Fruit fly (Drosophila melanogaster) whole organism, embryonic: ENCODE measurements around the gene CG14230.

Experiments
- CG11560 ChIP-seq: fragments of 200-800 bp; sonication (Bioruptor generic); IDR thresholded peaks from 3 replicates; pipeline ENCODE4 v1.3.6; 2022; ENCODE audit warnings: missing biosample characterization, missing genetic modification characterization
- CG12236 ChIP-seq: fragments of 200-800 bp; sonication (Bioruptor generic); optimal IDR thresholded peaks from 2 replicates; lab custom pipeline; 2016; ENCODE audit warnings: missing biosample characterization, missing genetic modification characterization
- CG12299 ChIP-seq: fragments of 200-800 bp; sonication (Bioruptor generic); optimal IDR thresholded peaks from 2 replicates; lab custom pipeline; 2018; ENCODE audit warnings: missing biosample characterization, mild to moderate bottlenecking, missing genetic modification characterization
- CG14050 ChIP-seq: fragments of 200-800 bp; sonication (Bioruptor generic); IDR thresholded peaks from 3 replicates; pipeline ENCODE4 v1.3.6; 2022; ENCODE audit warnings: missing biosample characterization, missing genetic modification characterization
- CG14441 ChIP-seq: fragments of 200-800 bp; sonication (Bioruptor generic); IDR thresholded peaks from 2 replicates; pipeline ENCODE4 v1.3.6; 2022; ENCODE audit warnings: missing biosample characterization, missing genetic modification characterization
- CG16813 ChIP-seq: fragments of 200-800 bp; sonication (Bioruptor generic); IDR thresholded peaks from 3 replicates; pipeline ENCODE4 v1.3.6; 2022; ENCODE audit warnings: missing biosample characterization, missing genetic modification characterization; ENCODE audit not compliant: partially characterized antibody
- CG16863 ChIP-seq: fragments of 200-800 bp; sonication (Bioruptor generic); optimal IDR thresholded peaks from 3 replicates; lab custom pipeline; 2016; ENCODE audit warnings: missing biosample characterization, missing genetic modification characterization
- CG18476 ChIP-seq: fragments of 200-800 bp; sonication (Bioruptor generic); optimal IDR thresholded peaks from 2 replicates; lab custom pipeline; 2016; ENCODE audit warnings: missing biosample characterization, mild to moderate bottlenecking, missing genetic modification characterization
- CG2712 ChIP-seq: fragments of 200-800 bp; optimal IDR thresholded peaks from 3 replicates; lab custom pipeline; 2019; ENCODE audit warnings: missing biosample characterization, mild to moderate bottlenecking, missing genetic modification characterization, moderate library complexity
- CG30403 ChIP-seq: fragments of 200-800 bp; sonication (Bioruptor generic); optimal IDR thresholded peaks from 3 replicates; lab custom pipeline; 2016; ENCODE audit warnings: missing biosample characterization, missing genetic modification characterization
- CG3065 ChIP-seq: fragments of 200-800 bp; sonication (Bioruptor generic); optimal IDR thresholded peaks from 2 replicates; lab custom pipeline; 2016; ENCODE audit warnings: missing biosample characterization, missing genetic modification characterization
- CG32532 ChIP-seq: fragments of 200-800 bp; sonication (Bioruptor generic); IDR thresholded peaks from 2 replicates; pipeline ENCODE4 v1.3.6; 2022; ENCODE audit warnings: missing biosample characterization, missing genetic modification characterization
- CG4328 ChIP-seq: fragments of 200-800 bp; sonication (Bioruptor generic); optimal IDR thresholded peaks from 3 replicates; lab custom pipeline; 2017; ENCODE audit warnings: missing biosample characterization, missing genetic modification reagents, missing genetic modification characterization
- CG43689 ChIP-seq: fragments of 200-800 bp; sonication (Bioruptor generic); IDR thresholded peaks from 2 replicates; pipeline ENCODE4 v1.3.6; 2022; ENCODE audit warnings: missing biosample characterization, missing genetic modification characterization
- CG4854 ChIP-seq: fragments of 200-800 bp; sonication (Bioruptor generic); optimal IDR thresholded peaks from 2 replicates; lab custom pipeline; 2016; ENCODE audit warnings: missing biosample characterization, missing genetic modification characterization, inconsistent platforms
- CG5180 ChIP-seq: fragments of 200-800 bp; sonication (Bioruptor generic); optimal IDR thresholded peaks from 3 replicates; lab custom pipeline; 2017; ENCODE audit warnings: missing biosample characterization, missing genetic modification characterization, mild to moderate bottlenecking, moderate library complexity, missing genetic modification reagents
- CG6683 ChIP-seq: fragments of 200-800 bp; sonication (Bioruptor generic); optimal IDR thresholded peaks from 2 replicates; lab custom pipeline; 2017; ENCODE audit warnings: missing biosample characterization, mild to moderate bottlenecking, missing genetic modification characterization, missing genetic modification reagents
- CG6813 ChIP-seq: fragments of 200-800 bp; sonication (Bioruptor generic); optimal IDR thresholded peaks from 2 replicates; lab custom pipeline; 2017; ENCODE audit warnings: missing biosample characterization, missing genetic modification characterization, mild to moderate bottlenecking, moderate library complexity, missing genetic modification reagents
- CG7271 ChIP-seq: fragments of 200-800 bp; sonication (Bioruptor generic); optimal IDR thresholded peaks from 2 replicates; lab custom pipeline; 2018; ENCODE audit warnings: missing biosample characterization, mild to moderate bottlenecking, missing genetic modification characterization, moderate library complexity
- CrebB ChIP-seq: fragments of 200-800 bp; sonication (Bioruptor generic); optimal IDR thresholded peaks from 3 replicates; lab custom pipeline; 2018; ENCODE audit warnings: missing biosample characterization, mild to moderate bottlenecking, missing genetic modification characterization
- Fer2 ChIP-seq: fragments of 200-800 bp; sonication (Bioruptor generic); optimal IDR thresholded peaks from 2 replicates; lab custom pipeline; 2018; ENCODE audit warnings: missing biosample characterization, mild to moderate bottlenecking, missing genetic modification characterization, moderate library complexity
- Hand ChIP-seq: fragments of 200-800 bp; sonication (Bioruptor generic); optimal IDR thresholded peaks from 2 replicates; lab custom pipeline; 2017; ENCODE audit warnings: mild to moderate bottlenecking, missing biosample characterization, missing genetic modification reagents, missing genetic modification characterization
- HmgD ChIP-seq: fragments of 200-800 bp; sonication (Bioruptor generic); optimal IDR thresholded peaks from 3 replicates; lab custom pipeline; 2016; ENCODE audit warnings: missing biosample characterization, missing genetic modification characterization
- HmgZ ChIP-seq: fragments of 200-800 bp; sonication (Bioruptor generic); optimal IDR thresholded peaks from 2 replicates; lab custom pipeline; 2018; ENCODE audit warnings: missing biosample characterization, mild to moderate bottlenecking, missing genetic modification characterization
- Med ChIP-seq: fragments of 200-800 bp; sonication (Bioruptor generic); peaks from one replicate; lab custom pipeline; 2016; ENCODE audit warnings: missing biosample characterization, missing genetic modification characterization, mild to moderate bottlenecking, inconsistent platforms, moderate library complexity
- Mes4 ChIP-seq: fragments of 200-800 bp; sonication (Bioruptor generic); optimal IDR thresholded peaks from 2 replicates; lab custom pipeline; 2016; ENCODE audit warnings: missing biosample characterization, missing genetic modification characterization
- NC2α ChIP-seq: fragments of 200-800 bp; sonication (Bioruptor generic); optimal IDR thresholded peaks from 2 replicates; lab custom pipeline; 2016; ENCODE audit warnings: missing biosample characterization, missing genetic modification characterization
- Neu2 ChIP-seq: fragments of 200-800 bp; sonication (Bioruptor generic); optimal IDR thresholded peaks from 3 replicates; lab custom pipeline; 2016; ENCODE audit warnings: missing biosample characterization, missing genetic modification characterization, borderline replicate concordance
- Oli ChIP-seq: fragments of 200-800 bp; sonication (Bioruptor generic); optimal IDR thresholded peaks from 2 replicates; lab custom pipeline; 2018; ENCODE audit warnings: missing biosample characterization, mild to moderate bottlenecking, missing genetic modification characterization, moderate library complexity
- Optix ChIP-seq: fragments of 200-800 bp; sonication (Bioruptor generic); IDR thresholded peaks from 3 replicates; pipeline ENCODE4 v1.3.6; 2022; ENCODE audit warnings: missing biosample characterization, missing genetic modification characterization
- Ssrp ChIP-seq: fragments of 200-800 bp; sonication (Bioruptor generic); optimal IDR thresholded peaks from 2 replicates; lab custom pipeline; 2018; ENCODE audit warnings: missing biosample characterization, mild to moderate bottlenecking, missing genetic modification characterization, moderate library complexity
- Taf1 ChIP-seq: fragments of 200-800 bp; sonication (Bioruptor generic); IDR thresholded peaks from 2 replicates; pipeline ENCODE4 v1.3.6; 2022; ENCODE audit warnings: missing biosample characterization, missing genetic modification characterization
- amos ChIP-seq: fragments of 200-800 bp; sonication (Bioruptor generic); IDR thresholded peaks from 2 replicates; pipeline ENCODE4 v1.3.6; 2022; ENCODE audit warnings: missing biosample characterization, missing genetic modification characterization; ENCODE audit not compliant: partially characterized antibody
- aop ChIP-seq: fragments of 200-800 bp; sonication (Bioruptor generic); IDR thresholded peaks from 2 replicates; pipeline ENCODE4 v1.3.6; 2022; ENCODE audit warnings: missing biosample characterization, missing genetic modification characterization
- ato ChIP-seq: fragments of 200-800 bp; sonication (Bioruptor generic); IDR thresholded peaks from 2 replicates; pipeline ENCODE4 v1.3.6; 2022; ENCODE audit warnings: missing biosample characterization, missing genetic modification characterization; ENCODE audit not compliant: partially characterized antibody
- cato ChIP-seq: fragments of 200-800 bp; sonication (Bioruptor generic); optimal IDR thresholded peaks from 2 replicates; lab custom pipeline; 2016; ENCODE audit warnings: missing biosample characterization, missing genetic modification characterization, borderline replicate concordance
- ci ChIP-seq: fragments of 200-800 bp; sonication (Bioruptor generic); IDR thresholded peaks from 3 replicates; pipeline ENCODE4 v1.3.6; 2022; ENCODE audit warnings: missing biosample characterization, missing genetic modification characterization
- fu2 ChIP-seq: fragments of 200-800 bp; sonication (Bioruptor generic); optimal IDR thresholded peaks from 2 replicates; lab custom pipeline; 2016; ENCODE audit warnings: missing biosample characterization, missing genetic modification characterization
- hb ChIP-seq: fragments of 200-800 bp; sonication (Bioruptor generic); IDR thresholded peaks from 3 replicates; pipeline ENCODE4 v1.3.6; 2022; ENCODE audit warnings: missing biosample characterization, missing genetic modification characterization; ENCODE audit not compliant: partially characterized antibody
- hkb ChIP-seq, 2 experiments: fragments of 200-800 bp in 1 of 2; fragments of >200 bp in 1 of 2; sonication (Bioruptor generic) in 1 of 2; IDR thresholded peaks in 1 of 2; optimal IDR thresholded peaks in 1 of 2; 2 replicates each; pipeline versions ENCODE4 v1.3.6 to Lab custom; 2017 to 2022; ENCODE audit warnings: missing biosample characterization in 1 of 2, missing genetic modification characterization in 1 of 2
- inv ChIP-seq: fragments of 200-800 bp; sonication (Bioruptor generic); IDR thresholded peaks from 2 replicates; pipeline ENCODE4 v1.3.6; 2022; ENCODE audit warnings: missing biosample characterization, missing genetic modification characterization; ENCODE audit not compliant: partially characterized antibody
- prd ChIP-seq, 3 experiments: fragments of >200 bp in 2 of 3; fragments of 200-800 bp in 1 of 3; sonication (Bioruptor generic) in 1 of 3; optimal IDR thresholded peaks in 2 of 3; IDR thresholded peaks in 1 of 3; 2 replicates in 2 of 3; 3 replicates in 1 of 3; pipeline versions ENCODE4 v1.3.6 to Lab custom; 2017 to 2022; ENCODE audit warnings: missing biosample characterization in 1 of 3, missing genetic modification characterization in 1 of 3
- so ChIP-seq: fragments of 200-800 bp; sonication (Bioruptor generic); IDR thresholded peaks from 3 replicates; pipeline ENCODE4 v1.3.6; 2022; ENCODE audit warnings: missing biosample characterization, missing genetic modification characterization
- stc ChIP-seq: fragments of 200-800 bp; sonication (Bioruptor generic); IDR thresholded peaks from 2 replicates; pipeline ENCODE4 v1.3.6; 2022; ENCODE audit warnings: missing biosample characterization, missing genetic modification characterization
- stwl ChIP-seq: fragments of 200-800 bp; sonication (Bioruptor generic); optimal IDR thresholded peaks from 3 replicates; lab custom pipeline; 2018; ENCODE audit warnings: missing biosample characterization, mild to moderate bottlenecking, missing genetic modification characterization, moderate library complexity
- tll ChIP-seq, 2 experiments: fragments of 200-800 bp in 1 of 2; fragments of >200 bp in 1 of 2; sonication (Bioruptor generic) in 1 of 2; optimal IDR thresholded peaks; 2 replicates each; lab custom pipeline; 2017 to 2019; ENCODE audit warnings: missing biosample characterization in 2 of 2, missing genetic modification characterization in 2 of 2, mild to moderate bottlenecking in 1 of 2, moderate library complexity in 1 of 2
- vvl ChIP-seq: fragments of 200-800 bp; sonication (Bioruptor generic); IDR thresholded peaks from 2 replicates; pipeline ENCODE4 v1.3.6; 2022; ENCODE audit warnings: missing biosample characterization, missing genetic modification characterization
- zen2 ChIP-seq: fragments of 200-800 bp; sonication (Bioruptor generic); IDR thresholded peaks from 3 replicates; pipeline ENCODE4 v1.3.6; 2022; ENCODE audit warnings: missing biosample characterization, missing genetic modification characterization; ENCODE audit not compliant: partially characterized antibody

CG14230 gene

dm6 chrX:19668405-19668804, 35.6 kb upstream of the CG14230 start (continued):
- TF ChIP-seq CG7271 (tag; lab: Kevin White, UChicago) (peak; percentile 59), NC2α (peak; percentile 97), prd (optimal IDR thresholded peaks at IDR 0.05; lab: Kevin White, UChicago) (no peak), prd (GFP tag; IDR thresholded peaks at IDR 0.05; lab: Robert Waterston, UW) (peak; percentile 95), Taf1 (GFP tag; lab: Robert Waterston, UW) (peak; percentile 87), CG16813 (GFP tag; lab: Robert Waterston, UW) (no peak), CG18476 (peak; percentile 89), CG32532 (GFP tag; lab: Robert Waterston, UW) (peak; percentile 93), ato (no peak), CG3065 (GFP tag; lab: Kevin White, UChicago) (peak; percentile 93), HmgZ (tag; lab: Kevin White, UChicago) (peak; percentile 98), CG11560 (tag; lab: Robert Waterston, UW) (peak; percentile 85), CG2712 (tag; lab: Kevin White, UChicago) (peak; percentile 95), stwl (tag; lab: Kevin White, UChicago) (peak; percentile 59), Hand (GFP tag; lab: Kevin White, UChicago) (peak; percentile 88), aop (GFP tag; lab: Robert Waterston, UW) (peak; percentile 89), Optix (peak; percentile 97), CG30403 (GFP tag; lab: Kevin White, UChicago) (peak; percentile 97), Fer2 (tag; lab: Kevin White, UChicago) (peak; percentile 85), CG14050 (GFP tag; lab: Robert Waterston, UW) (peak; percentile 92), CG6813 (peak; percentile 92), CG12236 (GFP tag; lab: Kevin White, UChicago) (peak; percentile 96), CG43689 (GFP tag; lab: Robert Waterston, UW) (peak; percentile 92), fu2 (GFP tag; lab: Kevin White, UChicago) (peak; percentile 96), CG14441 (peak; percentile 92), Neu2 (peak; percentile 77), Oli (tag; lab: Kevin White, UChicago) (peak; percentile 96), CG5180 (GFP tag; lab: Kevin White, UChicago) (peak; percentile 74), hb (no peak), zen2 (GFP tag; lab: Robert Waterston, UW) (no peak), Med (GFP tag; lab: Kevin White, UChicago) (peak; percentile 100), CG6683 (GFP tag; lab: Kevin White, UChicago) (peak; percentile 78), stc (peak; percentile 88), cato (GFP tag; lab: Kevin White, UChicago) (peak; percentile 82), CG12299 (tag; lab: Kevin White, UChicago) (peak; percentile 94), amos (GFP tag; lab: Robert Waterston, UW) (no peak), CG4854 (GFP tag; lab: Kevin White, UChicago) (peak; percentile 86), so (GFP tag; lab: Robert Waterston, UW) (peak; percentile 94), tll (GFP tag; optimal IDR thresholded peaks at IDR 0.05; lab: Kevin White, UChicago) (peak in 1 of 2 experiments; percentile 1), CG16863 (GFP tag; lab: Kevin White, UChicago) (peak; percentile 98), vvl (peak; percentile 98), HmgD (peak; percentile 92), ci (GFP tag; lab: Robert Waterston, UW) (peak; percentile 98), hkb (optimal IDR thresholded peaks at IDR 0.05; lab: Kevin White, UChicago) (no peak), hkb (GFP tag; IDR thresholded peaks at IDR 0.05; lab: Robert Waterston, UW) (peak; percentile 92), Mes4 (GFP tag; lab: Kevin White, UChicago) (peak; percentile 97), CG4328 (GFP tag; lab: Kevin White, UChicago) (peak; percentile 84), CrebB (tag; lab: Kevin White, UChicago) (peak; percentile 94), inv (no peak), Ssrp (tag; lab: Kevin White, UChicago) (peak; percentile 95)
